Worm (Caenorhabditis elegans) whole organism, mixed stage, embryonic: ENCODE measurements around the gene F10E7.11.

Experiments used
- M03D4.4 ChIP-seq: sonication (generic microtip); optimal IDR thresholded peaks from 2 replicates; lab custom pipeline; 2017; ENCODE audit warnings: mild to moderate bottlenecking, missing genetic modification characterization, missing compliant biosample characterization
- bed-3 ChIP-seq: fragments of 200-800 bp; sonication (Bioruptor generic); optimal IDR thresholded peaks from 3 replicates; lab custom pipeline; 2018; ENCODE audit warnings: mild to moderate bottlenecking, missing genetic modification characterization, moderate library complexity, missing compliant biosample characterization
- blmp-1 ChIP-seq: fragments of 150-350 bp; optimal IDR thresholded peaks from 2 replicates; lab custom pipeline; 2014; ENCODE audit warnings: missing biosample characterization, missing genetic modification characterization
- ceh-39 ChIP-seq: fragments of 150-350 bp; optimal IDR thresholded peaks from 2 replicates; lab custom pipeline; 2014; ENCODE audit warnings: missing biosample characterization, missing genetic modification characterization
- ceh-43 ChIP-seq: fragments of 200-800 bp; sonication (Bioruptor generic); optimal IDR thresholded peaks from 2 replicates; lab custom pipeline; 2018; ENCODE audit warnings: mild to moderate bottlenecking, missing genetic modification characterization, moderate library complexity, missing compliant biosample characterization
- ces-1 ChIP-seq: fragments of 150-350 bp; optimal IDR thresholded peaks from 2 replicates; lab custom pipeline; 2014; ENCODE audit warnings: missing biosample characterization, missing genetic modification reagents, missing genetic modification characterization
- cnd-1 ChIP-seq: fragments of 200-800 bp; sonication (Bioruptor generic); optimal IDR thresholded peaks from 2 replicates; lab custom pipeline; 2018; ENCODE audit warnings: mild to moderate bottlenecking, missing genetic modification characterization, missing compliant biosample characterization
- drap-1 ChIP-seq: fragments of 200-800 bp; sonication (Bioruptor generic); optimal IDR thresholded peaks from 3 replicates; lab custom pipeline; 2018; ENCODE audit warnings: mild to moderate bottlenecking, missing genetic modification characterization, missing compliant biosample characterization
- elt-1 ChIP-seq: sonication (generic microtip); optimal IDR thresholded peaks from 2 replicates; lab custom pipeline; 2017; ENCODE audit warnings: missing genetic modification characterization, mild to moderate bottlenecking, missing compliant biosample characterization, antibody characterized with exemption, moderate library complexity, borderline replicate concordance; ENCODE audit not compliant: insufficient read depth
- elt-3 ChIP-seq: fragments of 150-350 bp; optimal IDR thresholded peaks from 2 replicates; lab custom pipeline; 2014; ENCODE audit warnings: missing biosample characterization, missing genetic modification characterization
- ham-2 ChIP-seq: fragments of 200-800 bp; sonication (Bioruptor generic); optimal IDR thresholded peaks from 2 replicates; lab custom pipeline; 2018; ENCODE audit warnings: mild to moderate bottlenecking, missing genetic modification characterization, missing compliant biosample characterization
- hlh-1 ChIP-seq: fragments of 150-350 bp; optimal IDR thresholded peaks from 2 replicates; lab custom pipeline; 2014; ENCODE audit warnings: missing biosample characterization, missing genetic modification reagents, missing genetic modification characterization
- lin-13 ChIP-seq: fragments of 150-350 bp; optimal IDR thresholded peaks from 2 replicates; lab custom pipeline; 2014; ENCODE audit warnings: missing biosample characterization, missing genetic modification characterization
- lin-32 ChIP-seq: fragments of 200-800 bp; sonication (Bioruptor generic); optimal IDR thresholded peaks from 2 replicates; lab custom pipeline; 2018; ENCODE audit warnings: mild to moderate bottlenecking, missing genetic modification characterization, missing compliant biosample characterization
- lsy-2 ChIP-seq: fragments of 150-350 bp; optimal IDR thresholded peaks from 2 replicates; lab custom pipeline; 2014; ENCODE audit warnings: missing biosample characterization, missing genetic modification characterization
- mab-5 ChIP-seq: fragments of 150-350 bp; optimal IDR thresholded peaks from 2 replicates; lab custom pipeline; 2014; ENCODE audit warnings: missing biosample characterization, missing genetic modification characterization
- mep-1 ChIP-seq: fragments of 150-350 bp; optimal IDR thresholded peaks from 2 replicates; lab custom pipeline; 2017; ENCODE audit warnings: missing biosample characterization, missing genetic modification reagents, missing genetic modification characterization, inconsistent platforms
- mls-2 ChIP-seq: sonication (generic microtip); optimal IDR thresholded peaks from 2 replicates; lab custom pipeline; 2016; ENCODE audit warnings: mild to moderate bottlenecking, missing genetic modification characterization, moderate library complexity, missing compliant biosample characterization
- nhr-2 ChIP-seq: fragments of 150-350 bp; optimal IDR thresholded peaks from 2 replicates; lab custom pipeline; 2014; ENCODE audit warnings: missing biosample characterization, missing genetic modification characterization
- nhr-237 ChIP-seq: fragments of 150-350 bp; optimal IDR thresholded peaks from 2 replicates; lab custom pipeline; 2014; ENCODE audit warnings: missing biosample characterization, missing genetic modification characterization
- nhr-28 ChIP-seq: fragments of 150-350 bp; optimal IDR thresholded peaks from 2 replicates; lab custom pipeline; 2014; ENCODE audit warnings: missing biosample characterization, missing genetic modification characterization
- nhr-76 ChIP-seq: sonication (generic microtip); optimal IDR thresholded peaks from 2 replicates; lab custom pipeline; 2017; ENCODE audit warnings: missing biosample characterization, missing genetic modification characterization
- pha-4 ChIP-seq: fragments of 150-350 bp; optimal IDR thresholded peaks from 2 replicates; lab custom pipeline; 2018; ENCODE audit warnings: missing biosample characterization, missing genetic modification reagents, missing genetic modification characterization
- snpc-4 ChIP-seq: fragments of 150-350 bp; optimal IDR thresholded peaks from 2 replicates; lab custom pipeline; 2014; ENCODE audit warnings: missing biosample characterization, missing genetic modification characterization
- tbx-8 ChIP-seq: fragments of 200-800 bp; sonication (Bioruptor generic); optimal IDR thresholded peaks from 2 replicates; lab custom pipeline; 2018; ENCODE audit warnings: mild to moderate bottlenecking, missing genetic modification characterization, moderate library complexity, missing compliant biosample characterization
- unc-120 ChIP-seq: sonication (generic microtip); optimal IDR thresholded peaks from 2 replicates; lab custom pipeline; 2017; ENCODE audit warnings: missing genetic modification characterization, missing compliant biosample characterization; ENCODE audit not compliant: poor library complexity, severe bottlenecking
- unc-39 ChIP-seq: fragments of 150-350 bp; optimal IDR thresholded peaks from 2 replicates; lab custom pipeline; 2014; ENCODE audit warnings: missing biosample characterization, missing genetic modification characterization
- unc-62 ChIP-seq: fragments of 150-350 bp; optimal IDR thresholded peaks from 2 replicates; lab custom pipeline; 2014; ENCODE audit warnings: missing biosample characterization, missing genetic modification reagents, missing genetic modification characterization
- zip-8 ChIP-seq: fragments of 150-350 bp; optimal IDR thresholded peaks from 2 replicates; lab custom pipeline; 2014; ENCODE audit warnings: missing biosample characterization, missing genetic modification characterization
- ztf-11 ChIP-seq: fragments of 150-350 bp; optimal IDR thresholded peaks from 2 replicates; lab custom pipeline; 2014; ENCODE audit warnings: missing biosample characterization, missing genetic modification characterization

Gene F10E7.11

ce11 chrII:7151969-7152631 lies 29.4 kb upstream of the F10E7.11 start, which contains the start of gene fust-1 (continued):
- TF ChIP-seq nhr-2: peak; percentile 66
- peak; percentile 48 for TF ChIP-seq ceh-39
- TF ChIP-seq unc-62: peak; percentile 14
- no peak for TF ChIP-seq zip-8 (tag; lab: Kevin White, UChicago)
- TF ChIP-seq lin-13 (tag; lab: Kevin White, UChicago): peak; percentile 94
- TF ChIP-seq, all 35 proteins: peak for 26

- TF ChIP-seq unc-120 (tag; lab: Kevin White, UChicago) (no peak), ham-2 (GFP tag; lab: Kevin White, UChicago) (no peak), drap-1 (GFP tag; lab: Kevin White, UChicago) (no peak), pha-4 (tag; lab: Kevin White, UChicago) (no peak)
These were observed 25.4 kb upstream of the F10E7.11 start, which contains the start of gene T07F8.1 for ce11 chrII:7148099-7148498. T07F8.1 (plus strand) TSS chrII:7148399.

- TF ChIP-seq M03D4.4 (tag; lab: Kevin White, UChicago): no peak
- no peak for TF ChIP-seq nhr-28
- no peak for TF ChIP-seq mep-1
- TF ChIP-seq tbx-8 (GFP tag; lab: Kevin White, UChicago): no peak
- no peak for TF ChIP-seq drap-1 (GFP tag; lab: Kevin White, UChicago)
- TF ChIP-seq ces-1 (GFP tag; lab: Kevin White, UChicago): peak; percentile 49
- TF ChIP-seq mls-2 (tag; lab: Kevin White, UChicago): no peak
- no peak for TF ChIP-seq elt-1 (tag; lab: Kevin White, UChicago)
- no peak for TF ChIP-seq hlh-1 (tag; lab: Kevin White, UChicago)
- no peak for TF ChIP-seq unc-120 (tag; lab: Kevin White, UChicago)
- TF ChIP-seq zip-8 (tag; lab: Kevin White, UChicago): no peak
- TF ChIP-seq unc-62: no peak
- no peak for TF ChIP-seq ceh-39
- TF ChIP-seq lin-13 (tag; lab: Kevin White, UChicago): no peak
- peak; percentile 72 for TF ChIP-seq lsy-2 (tag; lab: Kevin White, UChicago)
- TF ChIP-seq unc-39 (tag; lab: Kevin White, UChicago): no peak
- TF ChIP-seq nhr-76 (tag; lab: Kevin White, UChicago): no peak
- TF ChIP-seq elt-3 (tag; lab: Kevin White, UChicago): no peak
- TF ChIP-seq nhr-237 (tag; lab: Kevin White, UChicago): peak; percentile 51
- no peak for TF ChIP-seq ztf-11 (tag; lab: Kevin White, UChicago)
These were observed 24.9 kb upstream of the F10E7.11 start for ce11 chrII:7147550-7147949.

ce11 chrII:7146240-7146639 lies 23.5 kb upstream of the F10E7.11 start:
- TF ChIP-seq snpc-4: no peak

ce11 chrII:7144307-7144706 lies 21.6 kb upstream of the F10E7.11 start, which contains the start of gene npr-31:
npr-31 (plus strand) TSS chrII:7144607.
- TF ChIP-seq mls-2 (tag; lab: Kevin White, UChicago): no peak
- no peak for TF ChIP-seq mab-5
- TF ChIP-seq elt-1 (tag; lab: Kevin White, UChicago): no peak
- TF ChIP-seq unc-62: no peak
- TF ChIP-seq M03D4.4 (tag; lab: Kevin White, UChicago): no peak
- TF ChIP-seq pha-4 (tag; lab: Kevin White, UChicago): no peak
- no peak for TF ChIP-seq drap-1 (GFP tag; lab: Kevin White, UChicago)
- TF ChIP-seq elt-3 (tag; lab: Kevin White, UChicago): no peak
- no peak for TF ChIP-seq tbx-8 (GFP tag; lab: Kevin White, UChicago)
- TF ChIP-seq nhr-237 (tag; lab: Kevin White, UChicago): no peak
- TF ChIP-seq bed-3 (GFP tag; lab: Kevin White, UChicago): no peak
- no peak for TF ChIP-seq nhr-76 (tag; lab: Kevin White, UChicago)
- no peak for TF ChIP-seq ceh-39

ce11 chrII:7139064-7139463 lies 16.4 kb upstream of the F10E7.11 start:
- TF ChIP-seq cnd-1 (no peak), nhr-76 (tag; lab: Kevin White, UChicago) (no peak), drap-1 (GFP tag; lab: Kevin White, UChicago) (no peak), blmp-1 (no peak), lin-32 (GFP tag; lab: Kevin White, UChicago) (no peak), mab-5 (no peak), M03D4.4 (tag; lab: Kevin White, UChicago) (no peak), hlh-1 (tag; lab: Kevin White, UChicago) (no peak), ceh-43 (no peak), nhr-237 (tag; lab: Kevin White, UChicago) (no peak), unc-39 (tag; lab: Kevin White, UChicago) (no peak)
